Worm (Caenorhabditis elegans) whole organism, mixed stage, embryonic: ENCODE data around the gene C16C8.21.

Source experiments
- ces-1 ChIP-seq: fragments of 150-350 bp; optimal IDR thresholded peaks from 2 replicates; lab custom pipeline; 2014; ENCODE audit warnings: missing biosample characterization, missing genetic modification reagents, missing genetic modification characterization
- drap-1 ChIP-seq: fragments of 200-800 bp; sonication (Bioruptor generic); optimal IDR thresholded peaks from 3 replicates; lab custom pipeline; 2018; ENCODE audit warnings: mild to moderate bottlenecking, missing genetic modification characterization, missing compliant biosample characterization
- snpc-4 ChIP-seq: fragments of 150-350 bp; optimal IDR thresholded peaks from 2 replicates; lab custom pipeline; 2014; ENCODE audit warnings: missing biosample characterization, missing genetic modification characterization

- TF ChIP-seq snpc-4 (no peak), drap-1 (no peak), ces-1 (GFP tag; lab: Kevin White, UChicago) (no peak)
Observed at ce11 chrII:3461586-3461985, 13.6 kb downstream of the C16C8.21 start, which contains the start of gene C16C8.8.
